Fruit fly (Drosophila melanogaster): Measurements from ENCODE around the gene Snx17.

dm6 chr2L:10201743-10202142, 5.0 kb downstream of the Snx17 start:
- TF ChIP-seq CG8478 (optimal IDR thresholded peaks at IDR 0.05) (no peak), usp (GFP tag; optimal IDR thresholded peaks at IDR 0.05) (no peak), psq (optimal IDR thresholded peaks at IDR 0.05) (no peak), EcR (GFP tag; optimal IDR thresholded peaks at IDR 0.05) (no peak), pan (optimal IDR thresholded peaks at IDR 0.05) (no peak), Dll (optimal IDR thresholded peaks at IDR 0.05) (no peak)
